Worm (Caenorhabditis elegans) whole organism, dauer: ENCODE measurements around the gene lrpc-1.

ENCODE experiments used
- unc-62 ChIP-seq: sonication (generic microtip); optimal IDR thresholded peaks from 2 replicates; lab custom pipeline; 2017; ENCODE audit warnings: missing biosample characterization, missing genetic modification reagents, missing genetic modification characterization

lrpc-1 gene

ce11 chrV:5601263-5601662 is 11.7 kb downstream of the lrpc-1 start, which contains the start of gene CD4.8:
TSS of gene CD4.8 (minus strand) at chrV:5601363.
- no peak for TF ChIP-seq unc-62 (GFP tag; lab: Kevin White, UChicago)

- TF ChIP-seq unc-62 (GFP tag; lab: Kevin White, UChicago), result no peak
These were observed 16.5 kb downstream of the lrpc-1 start, which contains the start of gene zhit-1 for ce11 chrV:5596391-5597030. TSS of gene zhit-1 (minus strand) at chrV:5596551.

ce11 chrV:5594315-5594714 is 18.7 kb downstream of the lrpc-1 start, which contains the start of gene crn-2:
TSS of gene crn-2 (plus strand) at chrV:5594615.
- TF ChIP-seq unc-62 (GFP tag; lab: Kevin White, UChicago), result no peak

ce11 chrV:5593406-5593805 is 19.6 kb downstream of the lrpc-1 start, which contains the start of gene mrpl-48:
TSS of gene mrpl-48 (plus strand) at chrV:5593706.
- no peak for TF ChIP-seq unc-62 (GFP tag; lab: Kevin White, UChicago)

ce11 chrV:5592323-5592722 is 20.7 kb downstream of the lrpc-1 start, which contains the start of gene vps-37:
TSS of gene vps-37 (plus strand) at chrV:5592700.
- TF ChIP-seq unc-62 (GFP tag; lab: Kevin White, UChicago), result no peak

ce11 chrV:5591887-5592286 is 21.1 kb downstream of the lrpc-1 start:
- TF ChIP-seq unc-62 (GFP tag; lab: Kevin White, UChicago), result no peak

ce11 chrV:5587955-5588354 is 25.1 kb downstream of the lrpc-1 start:
- TF ChIP-seq unc-62 (GFP tag; lab: Kevin White, UChicago), result no peak

- TF ChIP-seq unc-62 (GFP tag; lab: Kevin White, UChicago), result no peak
These were observed 26.0 kb downstream of the lrpc-1 start for ce11 chrV:5587042-5587441.

- TF ChIP-seq unc-62 (GFP tag; lab: Kevin White, UChicago), result no peak
These were observed 28.2 kb downstream of the lrpc-1 start, which contains the start of gene CD4.11 for ce11 chrV:5584833-5585232. TSS of gene CD4.11 (plus strand) at chrV:5585133.

ce11 chrV:5584293-5584776 is 28.7 kb downstream of the lrpc-1 start, which contains the start of gene pas-6:
TSS of gene pas-6 (minus strand) at chrV:5584343.
- no peak for TF ChIP-seq unc-62 (GFP tag; lab: Kevin White, UChicago)

- TF ChIP-seq unc-62 (GFP tag; lab: Kevin White, UChicago), result no peak
These were observed 30.1 kb downstream of the lrpc-1 start for ce11 chrV:5582860-5583259.

- no peak for TF ChIP-seq unc-62 (GFP tag; lab: Kevin White, UChicago)
These were observed 30.7 kb downstream of the lrpc-1 start for ce11 chrV:5582308-5582707.

ce11 chrV:5581312-5581711 is 31.7 kb downstream of the lrpc-1 start, which contains the start of gene klc-2:
TSS of gene klc-2 (minus strand) at chrV:5581412.
- TF ChIP-seq unc-62 (GFP tag; lab: Kevin White, UChicago), result no peak

- no peak for TF ChIP-seq unc-62 (GFP tag; lab: Kevin White, UChicago)
These were observed 32.5 kb downstream of the lrpc-1 start for ce11 chrV:5580517-5580916.

ce11 chrV:5579666-5580065 is 33.3 kb downstream of the lrpc-1 start:
- TF ChIP-seq unc-62 (GFP tag; lab: Kevin White, UChicago), result no peak

ce11 chrV:5576008-5576407 is 37.0 kb downstream of the lrpc-1 start:
- no peak for TF ChIP-seq unc-62 (GFP tag; lab: Kevin White, UChicago)

- TF ChIP-seq unc-62 (GFP tag; lab: Kevin White, UChicago), result no peak
These were observed 41.3 kb downstream of the lrpc-1 start for ce11 chrV:5571691-5572090.
